Fruit fly (Drosophila melanogaster): Measurements from ENCODE around the gene goe.

goe gene

DNA sequence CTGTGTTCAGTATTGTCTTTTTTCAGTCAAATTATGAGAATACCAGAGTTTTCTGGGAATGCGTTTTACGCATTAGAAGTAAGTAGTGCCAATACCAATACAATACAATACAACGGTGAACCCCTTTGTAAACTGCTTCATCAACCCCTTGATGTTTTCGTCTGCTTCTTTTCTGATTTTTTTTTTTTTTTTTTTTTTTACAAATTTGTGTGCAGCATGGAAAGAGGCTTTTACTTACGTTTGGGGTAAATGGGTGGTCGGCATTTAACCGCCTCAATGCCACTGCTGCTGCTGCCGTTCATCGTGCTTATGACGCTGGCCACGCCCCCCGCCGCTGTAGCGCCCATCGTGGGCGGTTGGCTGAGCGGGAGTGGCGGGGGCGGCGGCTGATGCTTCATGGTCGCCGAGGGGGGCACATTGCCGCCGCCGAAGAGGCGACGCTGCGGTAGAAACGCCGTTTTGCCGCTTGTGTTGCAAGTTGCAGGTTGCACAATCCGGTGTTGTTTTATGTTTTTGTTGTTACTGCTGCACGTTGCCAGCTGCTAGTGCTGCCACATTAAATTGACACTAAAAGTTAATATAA, 57.8 kb downstream of the goe start:
- no peak for TF ChIP-seq CrebA (GFP tag; optimal IDR thresholded peaks at IDR 0.05; ENCODE audit: borderline replicate concordance)
- TF ChIP-seq Dfd (GFP tag; optimal IDR thresholded peaks at IDR 0.05), result no peak
- TF ChIP-seq Vsx2 (GFP tag; optimal IDR thresholded peaks at IDR 0.05; ENCODE audit: partially characterized antibody), result no peak
- no peak for TF ChIP-seq tai (GFP tag; optimal IDR thresholded peaks at IDR 0.05)
- no peak for TF ChIP-seq lola (GFP tag; optimal IDR thresholded peaks at IDR 0.05)
- TF ChIP-seq Abd-B (GFP tag; optimal IDR thresholded peaks at IDR 0.05), result no peak

DNA sequence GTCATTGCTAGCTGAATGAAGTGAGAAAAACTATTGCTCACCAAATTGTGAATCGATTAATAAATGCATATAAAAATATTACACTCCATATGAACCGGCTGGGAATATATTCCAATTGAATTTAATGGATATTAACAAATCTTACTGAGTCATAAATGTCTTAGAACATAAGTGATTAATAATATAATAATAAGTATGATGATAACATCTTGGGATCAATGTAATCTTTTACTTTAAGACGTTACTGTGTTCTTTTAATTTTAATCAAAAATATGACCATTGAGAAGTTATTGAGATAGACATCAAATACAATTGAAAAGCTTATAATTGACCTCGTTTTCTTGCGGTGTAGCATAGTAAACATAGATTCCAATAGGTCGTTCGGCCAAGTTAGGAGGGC, 59.4 kb downstream of the goe start:
- TF ChIP-seq Hr78 (GFP tag; optimal IDR thresholded peaks at IDR 0.05) (no peak), foxo (GFP tag; optimal IDR thresholded peaks at IDR 0.05) (peak in 1 of 2 experiments; percentile 4)

DNA sequence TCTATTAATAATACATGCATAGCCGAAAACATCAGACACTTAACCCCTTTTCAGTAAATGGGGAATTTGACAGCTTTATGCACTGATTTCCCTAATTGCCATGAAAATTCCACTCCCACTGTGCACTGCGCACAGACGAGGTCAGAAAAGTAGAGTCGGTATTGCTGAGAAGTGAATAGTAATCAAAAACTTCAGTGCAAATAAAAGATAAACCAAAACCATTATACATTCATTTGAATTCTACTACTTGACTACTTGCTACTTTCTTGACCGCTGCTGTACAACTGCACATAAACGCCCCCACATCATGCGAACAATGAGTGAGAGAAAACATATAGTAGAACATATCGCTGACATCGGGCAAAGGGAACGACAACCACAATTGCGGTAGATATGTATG, 60.3 kb downstream of the goe start:
- TF ChIP-seq Hr78 (GFP tag; optimal IDR thresholded peaks at IDR 0.05), result no peak
- no peak for TF ChIP-seq usp (GFP tag; optimal IDR thresholded peaks at IDR 0.05)
- no peak for TF ChIP-seq sage (GFP tag; optimal IDR thresholded peaks at IDR 0.05)
- TF ChIP-seq psq (GFP tag; optimal IDR thresholded peaks at IDR 0.05), result peak; percentile 24
- peak; percentile 28 for TF ChIP-seq dmrt93B (GFP tag; optimal IDR thresholded peaks at IDR 0.05)
- TF ChIP-seq Sp1 (GFP tag; optimal IDR thresholded peaks at IDR 0.05), result peak; percentile 20
- peak; percentile 38 for TF ChIP-seq Hnf4 (GFP tag; optimal IDR thresholded peaks at IDR 0.05)
- peak; percentile 59 for TF ChIP-seq fru (GFP tag; optimal IDR thresholded peaks at IDR 0.05)
- no peak for TF ChIP-seq Myc (optimal IDR thresholded peaks at IDR 0.05)
- no peak for TF ChIP-seq pan (optimal IDR thresholded peaks at IDR 0.05)
- TF ChIP-seq h (GFP tag; optimal IDR thresholded peaks at IDR 0.05), result peak; percentile 68
- peak; percentile 54 for TF ChIP-seq OdsH (GFP tag; optimal IDR thresholded peaks at IDR 0.05)
- no peak for TF ChIP-seq Mio (GFP tag; optimal IDR thresholded peaks at IDR 0.05)
- TF ChIP-seq jim (GFP tag; optimal IDR thresholded peaks at IDR 0.05), result no peak
- peak; percentile 74 for TF ChIP-seq rgr (GFP tag; optimal IDR thresholded peaks at IDR 0.05)
- TF ChIP-seq CrebA (GFP tag; optimal IDR thresholded peaks at IDR 0.05; ENCODE audit: borderline replicate concordance), result no peak
- no peak for TF ChIP-seq Hr83 (GFP tag; optimal IDR thresholded peaks at IDR 0.05; ENCODE audit: poor library complexity, severe bottlenecking)
- TF ChIP-seq dsf (GFP tag; optimal IDR thresholded peaks at IDR 0.05; ENCODE audit: borderline replicate concordance), result no peak
- no peak for TF ChIP-seq GATAd (GFP tag; optimal IDR thresholded peaks at IDR 0.05)
- TF ChIP-seq Dfd (GFP tag; optimal IDR thresholded peaks at IDR 0.05), result no peak
- peak; percentile 57 for TF ChIP-seq sv (GFP tag; optimal IDR thresholded peaks at IDR 0.05)
- TF ChIP-seq CG32264 (GFP tag; optimal IDR thresholded peaks at IDR 0.05), result no peak
- no peak for TF ChIP-seq Abd-B (GFP tag; optimal IDR thresholded peaks at IDR 0.05)
- peak; percentile 61 for TF ChIP-seq ey (GFP tag; optimal IDR thresholded peaks at IDR 0.05)
- no peak for TF ChIP-seq dl (GFP tag; optimal IDR thresholded peaks at IDR 0.05; ENCODE audit: insufficient read depth in 1 of 2, partially characterized antibody in 2 of 2)
- peak in 1 of 2 experiments; percentile 67 for TF ChIP-seq foxo (GFP tag; optimal IDR thresholded peaks at IDR 0.05)
- TF ChIP-seq br (GFP tag; optimal IDR thresholded peaks at IDR 0.05), result peak; percentile 49
- TF ChIP-seq N (GFP tag; optimal IDR thresholded peaks at IDR 0.05), result no peak
- TF ChIP-seq brk (GFP tag; optimal IDR thresholded peaks at IDR 0.05), result no peak
- TF ChIP-seq CG9705 (GFP tag; optimal IDR thresholded peaks at IDR 0.05), result peak; percentile 2
- peak; percentile 7 for TF ChIP-seq woc (GFP tag; optimal IDR thresholded peaks at IDR 0.05)
- peak; percentile 61 for TF ChIP-seq HLH106 (tag; optimal IDR thresholded peaks at IDR 0.05)
- no peak for TF ChIP-seq Jra (GFP tag; optimal IDR thresholded peaks at IDR 0.05)
- TF ChIP-seq Rel (GFP tag; optimal IDR thresholded peaks at IDR 0.05), result no peak
- no peak for TF ChIP-seq Rel (tag; optimal IDR thresholded peaks at IDR 0.05)
- no peak for TF ChIP-seq Dif (GFP tag; optimal IDR thresholded peaks at IDR 0.05; ENCODE audit: partially characterized antibody)
- TF ChIP-seq tai (GFP tag; optimal IDR thresholded peaks at IDR 0.05), result no peak
- TF ChIP-seq Vsx2 (GFP tag; optimal IDR thresholded peaks at IDR 0.05; ENCODE audit: partially characterized antibody), result no peak
- TF ChIP-seq lola (GFP tag; optimal IDR thresholded peaks at IDR 0.05), result no peak

Measured in whole organism, wandering third instar larva.